Worm (Caenorhabditis elegans) whole organism, late embryonic: Measurements from ENCODE around the gene C25F9.4.

Experiments used
- C38D4.7 ChIP-seq: fragments of 200-800 bp; sonication (Bioruptor generic); optimal IDR thresholded peaks from 2 replicates; lab custom pipeline; 2018; ENCODE audit warnings: mild to moderate bottlenecking, missing genetic modification characterization, moderate library complexity, missing compliant biosample characterization
- F13H6.1 ChIP-seq: sonication (generic microtip); optimal IDR thresholded peaks from 2 replicates; lab custom pipeline; 2016; ENCODE audit warnings: missing genetic modification characterization, missing compliant biosample characterization
- K02D7.2 ChIP-seq: sonication (generic microtip); optimal IDR thresholded peaks from 2 replicates; lab custom pipeline; 2017; ENCODE audit warnings: mild to moderate bottlenecking, missing genetic modification characterization, missing compliant biosample characterization
- T23F11.4 ChIP-seq: fragments of 200-800 bp; sonication (Bioruptor generic); optimal IDR thresholded peaks from 2 replicates; lab custom pipeline; 2018; ENCODE audit warnings: mild to moderate bottlenecking, missing genetic modification characterization, missing compliant biosample characterization
- Y22D7AL.16 ChIP-seq: sonication (generic microtip); optimal IDR thresholded peaks from 2 replicates; lab custom pipeline; 2016; ENCODE audit warnings: missing genetic modification characterization, missing compliant biosample characterization
- ahr-1 ChIP-seq: sonication (generic microtip); optimal IDR thresholded peaks from 2 replicates; lab custom pipeline; 2016; ENCODE audit warnings: missing genetic modification characterization, missing compliant biosample characterization
- ama-1 ChIP-seq: fragments of 150-350 bp; optimal IDR thresholded peaks from 2 replicates; lab custom pipeline; 2014
- ceh-19 ChIP-seq: fragments of 200-800 bp; sonication (Bioruptor generic); optimal IDR thresholded peaks from 2 replicates; lab custom pipeline; 2018; ENCODE audit warnings: mild to moderate bottlenecking, missing genetic modification characterization, missing compliant biosample characterization
- ceh-31 ChIP-seq: sonication (generic microtip); optimal IDR thresholded peaks from 2 replicates; lab custom pipeline; 2016; ENCODE audit warnings: missing genetic modification characterization, missing compliant biosample characterization
- ceh-45 ChIP-seq: fragments of 200-800 bp; sonication (Bioruptor generic); IDR thresholded peaks from 2 replicates; pipeline ENCODE4 v1.3.6; 2022; ENCODE audit warnings: missing genetic modification reagents, missing genetic modification characterization, missing compliant biosample characterization
- ceh-9 ChIP-seq: sonication (generic microtip); optimal IDR thresholded peaks from 2 replicates; lab custom pipeline; 2016; ENCODE audit warnings: mild to moderate bottlenecking, missing genetic modification characterization, inconsistent platforms, missing compliant biosample characterization
- dmd-4 ChIP-seq: sonication (generic microtip); optimal IDR thresholded peaks from 2 replicates; lab custom pipeline; 2016; ENCODE audit warnings: borderline replicate concordance, missing genetic modification characterization, missing compliant biosample characterization
- elt-2 ChIP-seq: sonication (generic microtip); optimal IDR thresholded peaks from 2 replicates; lab custom pipeline; 2016; ENCODE audit warnings: missing genetic modification reagents, missing genetic modification characterization, missing compliant biosample characterization
- ets-4 ChIP-seq: sonication (generic microtip); optimal IDR thresholded peaks from 2 replicates; lab custom pipeline; 2016; ENCODE audit warnings: missing genetic modification characterization, missing compliant biosample characterization
- gmeb-2 ChIP-seq: sonication (generic microtip); optimal IDR thresholded peaks from 2 replicates; lab custom pipeline; 2016; ENCODE audit warnings: missing genetic modification characterization, inconsistent platforms, missing compliant biosample characterization
- hlh-13 ChIP-seq: fragments of 200-800 bp; sonication (Bioruptor generic); optimal IDR thresholded peaks from 2 replicates; lab custom pipeline; 2018; ENCODE audit warnings: mild to moderate bottlenecking, missing genetic modification characterization, missing compliant biosample characterization
- hlh-15 ChIP-seq: sonication (generic microtip); optimal IDR thresholded peaks from 2 replicates; lab custom pipeline; 2016; ENCODE audit warnings: missing genetic modification characterization, missing compliant biosample characterization
- hlh-30 ChIP-seq: sonication (generic microtip); optimal IDR thresholded peaks from 2 replicates; lab custom pipeline; 2017; ENCODE audit warnings: antibody characterized with exemption, missing genetic modification characterization, missing compliant biosample characterization; ENCODE audit not compliant: insufficient read depth
- hlh-6 ChIP-seq: sonication (generic microtip); optimal IDR thresholded peaks from 2 replicates; lab custom pipeline; 2016; ENCODE audit warnings: missing genotype, missing genetic modification characterization, missing compliant biosample characterization
- hlh-8 ChIP-seq: sonication (generic microtip); optimal IDR thresholded peaks from 2 replicates; lab custom pipeline; 2016; ENCODE audit warnings: missing genotype, missing genetic modification characterization, missing compliant biosample characterization
- lim-6 ChIP-seq: sonication (generic microtip); optimal IDR thresholded peaks from 2 replicates; lab custom pipeline; 2016; ENCODE audit warnings: missing genetic modification characterization, missing compliant biosample characterization
- lin-11 ChIP-seq: fragments of 200-800 bp; sonication (Bioruptor generic); optimal IDR thresholded peaks from 2 replicates; lab custom pipeline; 2018; ENCODE audit warnings: mild to moderate bottlenecking, missing genetic modification characterization, missing compliant biosample characterization
- madf-2 ChIP-seq: sonication (generic microtip); optimal IDR thresholded peaks from 2 replicates; lab custom pipeline; 2017; ENCODE audit warnings: missing genetic modification characterization, missing compliant biosample characterization
- nhr-11 ChIP-seq: fragments of 150-350 bp; optimal IDR thresholded peaks from 2 replicates; lab custom pipeline; 2014; ENCODE audit warnings: missing biosample characterization, missing genetic modification characterization
- nhr-232 ChIP-seq: sonication (generic microtip); optimal IDR thresholded peaks from 2 replicates; lab custom pipeline; 2016; ENCODE audit warnings: missing genetic modification characterization, missing compliant biosample characterization
- npax-4 ChIP-seq: sonication (generic microtip); optimal IDR thresholded peaks from 2 replicates; lab custom pipeline; 2016; ENCODE audit warnings: missing genetic modification characterization, missing compliant biosample characterization
- odd-2 ChIP-seq: sonication (generic microtip); optimal IDR thresholded peaks from 2 replicates; lab custom pipeline; 2017; ENCODE audit warnings: antibody characterized with exemption, mild to moderate bottlenecking, missing genetic modification characterization, missing compliant biosample characterization
- pag-3 ChIP-seq: sonication (generic microtip); optimal IDR thresholded peaks from 2 replicates; lab custom pipeline; 2016; ENCODE audit warnings: missing compliant biosample characterization, missing genetic modification characterization, borderline replicate concordance
- pat-9 ChIP-seq: fragments of 200-800 bp; sonication (Bioruptor generic); optimal IDR thresholded peaks from 2 replicates; lab custom pipeline; 2018; ENCODE audit warnings: mild to moderate bottlenecking, missing genetic modification characterization, moderate library complexity, missing compliant biosample characterization
- pax-1 ChIP-seq: fragments of 150-350 bp; optimal IDR thresholded peaks from 2 replicates; lab custom pipeline; 2014; ENCODE audit warnings: missing biosample characterization, missing genetic modification characterization
- pha-2 ChIP-seq: sonication (generic microtip); optimal IDR thresholded peaks from 2 replicates; lab custom pipeline; 2017; ENCODE audit warnings: mild to moderate bottlenecking, missing genetic modification characterization, missing compliant biosample characterization
- pha-4 ChIP-seq: fragments of 150-350 bp; optimal IDR thresholded peaks from 2 replicates; lab custom pipeline; 2018; ENCODE audit warnings: missing biosample characterization, missing genetic modification reagents, missing genetic modification characterization
- ref-2 ChIP-seq: sonication (generic microtip); optimal IDR thresholded peaks from 2 replicates; lab custom pipeline; 2016; ENCODE audit warnings: missing genetic modification characterization, missing compliant biosample characterization
- sox-4 ChIP-seq: sonication (generic microtip); optimal IDR thresholded peaks from 2 replicates; lab custom pipeline; 2017; ENCODE audit warnings: mild to moderate bottlenecking, missing genetic modification characterization, inconsistent platforms, missing compliant biosample characterization
- tbx-2 ChIP-seq: sonication (generic microtip); optimal IDR thresholded peaks from 2 replicates; lab custom pipeline; 2016; ENCODE audit warnings: missing genetic modification characterization, missing compliant biosample characterization
- ttx-3 ChIP-seq: sonication (generic microtip); optimal IDR thresholded peaks from 2 replicates; lab custom pipeline; 2016; ENCODE audit warnings: missing genetic modification reagents, missing genetic modification characterization, missing compliant biosample characterization
- unc-3 ChIP-seq, 2 experiments: fragments of 200-800 bp in 1 of 2; sonication (Bioruptor generic) in 1 of 2; sonication (generic microtip) in 1 of 2; conservative IDR thresholded peaks in 1 of 2; optimal IDR thresholded peaks in 1 of 2; 2 replicates each; pipeline versions ENCODE4 v1.3.6 to Lab custom; 2016 to 2022; ENCODE audit warnings: missing compliant biosample characterization in 2 of 2, missing genetic modification characterization in 2 of 2, missing genetic modification reagents in 1 of 2
- unc-86 ChIP-seq: sonication (generic microtip); optimal IDR thresholded peaks from 2 replicates; lab custom pipeline; 2016; ENCODE audit warnings: missing genetic modification characterization, missing compliant biosample characterization
- zip-5 ChIP-seq: sonication (generic microtip); optimal IDR thresholded peaks from 2 replicates; lab custom pipeline; 2016; ENCODE audit warnings: missing genetic modification characterization, missing compliant biosample characterization
- ztf-16 ChIP-seq: sonication (generic microtip); optimal IDR thresholded peaks from 2 replicates; lab custom pipeline; 2017; ENCODE audit warnings: missing genetic modification characterization, missing compliant biosample characterization

The C25F9.4 gene

DNA sequence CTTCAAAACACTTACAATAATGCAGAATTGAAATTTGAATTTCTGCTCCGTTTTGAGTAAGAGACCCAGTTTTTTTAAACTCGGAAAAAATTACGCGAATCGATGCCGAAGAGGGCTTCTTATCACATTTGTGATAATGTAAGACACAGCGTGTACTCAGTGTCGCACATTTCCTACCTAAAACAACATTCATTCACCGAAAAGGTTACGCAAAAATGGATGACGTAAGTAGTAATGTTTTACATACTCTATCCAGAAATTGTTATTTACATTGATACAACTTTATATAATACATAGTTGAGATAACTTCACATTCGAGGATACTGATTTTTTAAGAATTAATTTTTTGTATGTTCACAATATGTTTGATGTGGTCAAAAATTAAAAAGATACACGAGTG lies at the start of gene C25F9.4, which contains the start of gene C25F9.9:
Gene C25F9.4 (minus strand): TSS at position 101 of the 400 bp plus-strand sequence.
Gene C25F9.9 (plus strand): TSS at position 137 of the 400 bp plus-strand sequence.
- TF ChIP-seq gmeb-2 (tag; lab: Kevin White, UChicago) (no peak), hlh-8 (tag; lab: Kevin White, UChicago) (no peak), madf-2 (tag; lab: Kevin White, UChicago) (no peak), elt-2 (no peak), pax-1 (no peak), ceh-45 (GFP tag; lab: Robert Waterston, UW) (no peak), hlh-13 (no peak), pha-4 (tag; lab: Kevin White, UChicago) (no peak), hlh-15 (no peak), lin-11 (tag; lab: Kevin White, UChicago) (no peak), dmd-4 (tag; lab: Kevin White, UChicago) (no peak)

DNA sequence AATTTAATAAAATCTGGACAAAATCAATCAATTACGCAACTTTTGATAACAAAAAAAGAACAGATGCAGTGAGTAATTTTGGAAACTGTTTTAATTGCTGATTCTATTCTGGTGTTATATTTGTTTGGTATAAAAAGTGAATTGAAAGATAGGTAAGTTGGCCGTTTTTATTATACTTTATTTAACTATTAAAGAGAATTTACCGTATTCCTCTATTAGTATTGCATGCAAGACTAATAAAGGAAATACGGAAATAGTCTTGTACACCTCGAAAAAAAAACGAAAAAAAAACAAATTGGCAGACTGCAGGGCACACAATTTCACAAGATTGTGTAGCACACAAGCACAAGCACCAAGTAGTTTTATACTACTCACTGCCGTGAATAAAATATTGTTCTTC lies 46.2 kb upstream of the C25F9.4 start, which contains the start of gene Y43F8B.25:
Gene Y43F8B.25 (plus strand): TSS at position 301 of the 400 bp plus-strand sequence.
- TF ChIP-seq ztf-16 (tag; lab: Kevin White, UChicago) (no peak), ahr-1 (no peak), tbx-2 (tag; lab: Kevin White, UChicago) (no peak), hlh-8 (tag; lab: Kevin White, UChicago) (no peak), K02D7.2 (tag; lab: Kevin White, UChicago) (no peak), lim-6 (tag; lab: Kevin White, UChicago) (no peak), ama-1 (no peak), pat-9 (no peak), hlh-30 (tag; lab: Kevin White, UChicago) (no peak), ceh-31 (tag; lab: Kevin White, UChicago) (no peak), npax-4 (no peak), T23F11.4 (GFP tag; lab: Kevin White, UChicago) (no peak), hlh-6 (tag; lab: Kevin White, UChicago) (no peak), F13H6.1 (tag; lab: Kevin White, UChicago) (no peak), zip-5 (tag; lab: Kevin White, UChicago) (no peak), C38D4.7 (GFP tag; lab: Kevin White, UChicago) (no peak), Y22D7AL.16 (tag; lab: Kevin White, UChicago) (no peak)

DNA sequence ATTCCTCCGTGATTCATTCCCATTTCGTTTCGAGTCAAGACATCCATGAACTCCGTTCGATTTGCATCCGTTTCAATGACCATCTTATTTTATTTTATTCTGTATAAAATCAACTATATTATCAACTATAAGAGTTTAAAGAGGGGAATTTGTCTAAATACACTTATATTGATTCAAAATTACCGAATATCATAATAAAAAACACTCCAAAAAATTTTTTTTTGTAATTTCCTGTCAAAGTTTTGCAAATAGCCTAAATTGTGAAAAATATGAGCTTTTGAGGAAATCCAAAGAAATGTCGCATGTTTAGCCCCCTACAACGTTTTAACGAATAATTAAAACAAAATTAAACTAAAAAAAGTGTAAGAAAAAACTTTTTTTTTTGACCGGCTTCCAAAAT lies 45.6 kb upstream of the C25F9.4 start, which contains the start of gene Y43F8B.15:
Gene Y43F8B.15 (minus strand): TSS at position 101 of the 400 bp plus-strand sequence.
- TF ChIP-seq hlh-8 (tag; lab: Kevin White, UChicago) (no peak), ets-4 (tag; lab: Kevin White, UChicago) (no peak), ceh-9 (tag; lab: Kevin White, UChicago) (no peak), sox-4 (tag; lab: Kevin White, UChicago) (no peak), ttx-3 (tag; lab: Kevin White, UChicago) (no peak), pha-2 (tag; lab: Kevin White, UChicago) (no peak)

DNA sequence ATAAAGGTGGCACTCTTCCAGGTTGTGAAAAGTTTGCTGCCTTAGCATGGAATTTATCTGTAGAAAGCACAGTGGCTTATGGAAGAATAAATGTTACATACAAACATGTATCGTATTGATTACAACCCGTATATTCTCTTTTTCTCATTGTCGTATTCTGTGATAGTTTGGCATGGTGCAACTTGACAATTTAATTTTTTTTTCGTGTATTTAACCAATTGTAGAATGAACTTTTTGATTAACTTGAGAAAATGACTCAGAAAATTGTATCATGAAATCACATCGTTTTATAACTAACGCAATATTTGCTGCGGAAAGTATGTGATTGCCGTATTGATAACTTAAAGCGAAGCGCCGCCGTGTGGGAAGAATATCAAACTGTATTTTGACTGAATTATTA lies 40.7 kb upstream of the C25F9.4 start, which contains the start of gene Y43F8B.24:
Gene Y43F8B.24 (plus strand): TSS at position 301 of the 400 bp plus-strand sequence.
- TF ChIP-seq pat-9, result no peak

DNA sequence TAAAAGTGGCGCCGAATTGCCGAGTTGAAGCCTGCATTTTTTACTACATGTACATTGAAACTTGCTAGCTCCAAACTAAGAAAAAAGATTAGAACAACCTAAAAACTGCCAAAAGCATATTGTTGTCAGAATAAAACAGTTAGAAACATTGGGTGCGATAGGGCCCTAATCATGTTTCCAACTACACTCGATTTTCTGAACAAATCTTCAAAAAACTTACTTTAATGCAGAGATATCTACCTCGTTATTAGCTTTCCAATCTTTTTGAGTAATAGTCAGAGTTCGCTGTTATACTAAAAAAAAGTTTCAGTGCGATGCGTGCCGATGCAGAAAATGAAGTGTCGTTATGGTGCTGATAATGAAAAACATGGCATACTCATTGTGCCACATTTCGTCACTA lies 39.3 kb upstream of the C25F9.4 start, which contains the start of the genes Y43F8B.13 and Y43F8B.14:
Gene Y43F8B.13 (plus strand): TSS at position 301 of the 400 bp plus-strand sequence.
Gene Y43F8B.14 (minus strand): TSS at position 322 of the 400 bp plus-strand sequence.
- TF ChIP-seq hlh-6 (tag; lab: Kevin White, UChicago) (no peak), pha-2 (tag; lab: Kevin White, UChicago) (no peak), nhr-232 (no peak), ceh-19 (no peak), ref-2 (tag; lab: Kevin White, UChicago) (no peak), ceh-9 (tag; lab: Kevin White, UChicago) (no peak), unc-3 (GFP tag; conservative IDR thresholded peaks at IDR 0.05; lab: Robert Waterston, UW) (no peak), unc-3 (tag; optimal IDR thresholded peaks at IDR 0.05; lab: Kevin White, UChicago) (no peak), pag-3 (tag; lab: Kevin White, UChicago) (no peak), ama-1 (no peak), nhr-11 (tag; lab: Kevin White, UChicago) (no peak), K02D7.2 (tag; lab: Kevin White, UChicago) (no peak), unc-86 (tag; lab: Kevin White, UChicago) (no peak), odd-2 (tag; lab: Kevin White, UChicago) (no peak)
